Worm (Caenorhabditis elegans) whole organism, early embryonic: ENCODE results near the gene T14B4.9.

Experiments used
- ama-1 ChIP-seq: fragments of 150-350 bp; optimal IDR thresholded peaks from 2 replicates; lab custom pipeline; 2014
- ets-7 ChIP-seq: sonication (generic microtip); optimal IDR thresholded peaks from 2 replicates; lab custom pipeline; 2016; ENCODE audit warnings: missing genotype, missing genetic modification characterization, missing compliant biosample characterization
- sea-1 ChIP-seq: fragments of 200-800 bp; sonication (Bioruptor generic); conservative IDR thresholded peaks from 2 replicates; pipeline ENCODE4 v1.3.6; 2022; ENCODE audit warnings: missing genetic modification characterization, missing compliant biosample characterization
- tbx-37 ChIP-seq: fragments of 200-800 bp; sonication (Bioruptor generic); conservative IDR thresholded peaks from 2 replicates; pipeline ENCODE4 v1.3.6; 2022; ENCODE audit warnings: missing genetic modification reagents, missing genetic modification characterization, missing compliant biosample characterization
- tra-4 ChIP-seq: sonication (generic microtip); optimal IDR thresholded peaks from 2 replicates; lab custom pipeline; 2017; ENCODE audit warnings: missing genetic modification characterization, missing compliant biosample characterization

DNA sequence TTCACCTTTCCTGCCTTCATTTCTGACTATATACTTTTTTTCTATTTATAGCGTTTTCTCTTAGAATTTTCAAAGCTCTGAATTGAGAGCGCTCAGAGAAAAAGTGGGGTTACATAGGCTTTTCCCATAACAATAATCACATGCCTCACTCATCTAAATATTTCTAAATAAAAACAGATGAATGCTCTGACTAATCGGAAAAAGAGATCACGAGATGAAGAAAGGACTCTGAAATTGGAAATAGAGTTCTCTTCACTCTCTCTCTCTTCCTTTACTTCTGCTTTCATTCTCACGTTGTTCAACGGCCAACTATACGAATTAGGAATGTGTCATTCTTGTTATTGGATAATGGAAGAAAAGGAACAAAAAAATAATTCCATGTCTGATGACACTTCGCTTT, 44.5 kb downstream of the T14B4.9 start:
- TF ChIP-seq tra-4 (tag; lab: Kevin White, UChicago) (no peak), sea-1 (GFP tag; lab: Robert Waterston, UW) (no peak), ets-7 (tag; lab: Kevin White, UChicago) (no peak), tbx-37 (GFP tag; lab: Robert Waterston, UW) (no peak), ama-1 (lab: Kevin White, UChicago) (no peak)
